Worm (Caenorhabditis elegans) whole organism, mixed stage, embryonic: Measurements from ENCODE around the gene F18E9.4.

Source experiments
- elt-1 ChIP-seq: sonication (generic microtip); optimal IDR thresholded peaks from 2 replicates; lab custom pipeline; 2017; ENCODE audit warnings: missing genetic modification characterization, mild to moderate bottlenecking, missing compliant biosample characterization, antibody characterized with exemption, moderate library complexity, borderline replicate concordance; ENCODE audit not compliant: insufficient read depth
- lsy-2 ChIP-seq: fragments of 150-350 bp; optimal IDR thresholded peaks from 2 replicates; lab custom pipeline; 2014; ENCODE audit warnings: missing biosample characterization, missing genetic modification characterization
- mep-1 ChIP-seq: fragments of 150-350 bp; optimal IDR thresholded peaks from 2 replicates; lab custom pipeline; 2017; ENCODE audit warnings: missing biosample characterization, missing genetic modification reagents, missing genetic modification characterization, inconsistent platforms
- pha-4 ChIP-seq: fragments of 150-350 bp; optimal IDR thresholded peaks from 2 replicates; lab custom pipeline; 2018; ENCODE audit warnings: missing biosample characterization, missing genetic modification reagents, missing genetic modification characterization

ce11 chrX:8564451-8564795 lies 15.9 kb upstream of the F18E9.4 start:
- TF ChIP-seq lsy-2 (tag; lab: Kevin White, UChicago) (no peak), elt-1 (tag; lab: Kevin White, UChicago) (no peak), pha-4 (tag; lab: Kevin White, UChicago) (no peak), mep-1 (no peak)
